Fruit fly (Drosophila melanogaster) whole organism, embryonic: Measurements from ENCODE around the gene Gmppb.

ENCODE experiments used
- Aef1 ChIP-seq: fragments of 200-800 bp; sonication (Bioruptor generic); IDR thresholded peaks from 3 replicates; pipeline ENCODE4 v1.3.6; 2022; ENCODE audit warnings: missing biosample characterization, missing genetic modification characterization
- B-H2 ChIP-seq: fragments of 200-800 bp; sonication (Bioruptor generic); optimal IDR thresholded peaks from 2 replicates; lab custom pipeline; 2018; ENCODE audit warnings: missing biosample characterization, mild to moderate bottlenecking, missing genetic modification characterization
- CG10321 ChIP-seq: fragments of 200-800 bp; sonication (Bioruptor generic); IDR thresholded peaks from 2 replicates; pipeline ENCODE4 v1.3.6; 2022; ENCODE audit warnings: missing biosample characterization, missing genetic modification characterization
- CG10959 ChIP-seq: fragments of 200-800 bp; sonication (Bioruptor generic); IDR thresholded peaks from 2 replicates; pipeline ENCODE4 v1.3.6; 2022; ENCODE audit warnings: missing biosample characterization, missing genetic modification characterization
- CG11504 ChIP-seq: fragments of 200-800 bp; sonication (Bioruptor generic); optimal IDR thresholded peaks from 3 replicates; lab custom pipeline; 2019; ENCODE audit warnings: missing biosample characterization, mild to moderate bottlenecking, missing genetic modification characterization, moderate library complexity
- CG12391 ChIP-seq: fragments of 200-800 bp; sonication (Bioruptor generic); optimal IDR thresholded peaks from 3 replicates; lab custom pipeline; 2018; ENCODE audit warnings: missing biosample characterization, mild to moderate bottlenecking, missing genetic modification characterization, moderate library complexity
- CG15269 ChIP-seq: fragments of 200-800 bp; sonication (Bioruptor generic); optimal IDR thresholded peaks from 2 replicates; lab custom pipeline; 2018; ENCODE audit warnings: missing biosample characterization, mild to moderate bottlenecking, missing genetic modification characterization, moderate library complexity
- CG15479 ChIP-seq: fragments of 200-800 bp; sonication (Bioruptor generic); optimal IDR thresholded peaks from 3 replicates; lab custom pipeline; 2019; ENCODE audit warnings: missing biosample characterization, mild to moderate bottlenecking, missing genetic modification characterization, moderate library complexity
- CG17359 ChIP-seq: fragments of 200-800 bp; sonication (Bioruptor generic); optimal IDR thresholded peaks from 3 replicates; lab custom pipeline; 2018; ENCODE audit warnings: missing biosample characterization, mild to moderate bottlenecking, missing genetic modification characterization, moderate library complexity
- CG2120 ChIP-seq: fragments of 200-800 bp; sonication (Bioruptor generic); optimal IDR thresholded peaks from 3 replicates; lab custom pipeline; 2016; ENCODE audit warnings: missing biosample characterization, missing genetic modification characterization
- CG3847 ChIP-seq: fragments of 200-800 bp; sonication (Bioruptor generic); IDR thresholded peaks from 2 replicates; pipeline ENCODE4 v1.3.6; 2022; ENCODE audit warnings: missing biosample characterization, missing genetic modification characterization
- CG4328 ChIP-seq: fragments of 200-800 bp; sonication (Bioruptor generic); optimal IDR thresholded peaks from 3 replicates; lab custom pipeline; 2017; ENCODE audit warnings: missing biosample characterization, missing genetic modification reagents, missing genetic modification characterization
- CG4854 ChIP-seq: fragments of 200-800 bp; sonication (Bioruptor generic); optimal IDR thresholded peaks from 2 replicates; lab custom pipeline; 2016; ENCODE audit warnings: missing biosample characterization, missing genetic modification characterization, inconsistent platforms
- CG5953 ChIP-seq: fragments of 200-800 bp; sonication (Bioruptor generic); IDR thresholded peaks from 2 replicates; pipeline ENCODE4 v1.3.6; 2022; ENCODE audit warnings: missing biosample characterization, missing genetic modification characterization
- CG6254 ChIP-seq: fragments of 200-800 bp; sonication (Bioruptor generic); optimal IDR thresholded peaks from 3 replicates; lab custom pipeline; 2017; ENCODE audit warnings: mild to moderate bottlenecking, missing biosample characterization, missing genetic modification reagents, missing genetic modification characterization
- CG6272 ChIP-seq: fragments of 200-800 bp; sonication (Bioruptor generic); IDR thresholded peaks from 2 replicates; pipeline ENCODE4 v1.3.6; 2022; ENCODE audit warnings: missing biosample characterization, missing genetic modification characterization
- CG6765 ChIP-seq: fragments of 200-800 bp; sonication (Bioruptor generic); optimal IDR thresholded peaks from 3 replicates; lab custom pipeline; 2017; ENCODE audit warnings: missing biosample characterization, mild to moderate bottlenecking, missing genetic modification characterization
- CG6813 ChIP-seq: fragments of 200-800 bp; sonication (Bioruptor generic); optimal IDR thresholded peaks from 2 replicates; lab custom pipeline; 2017; ENCODE audit warnings: missing biosample characterization, missing genetic modification characterization, mild to moderate bottlenecking, moderate library complexity, missing genetic modification reagents
- CG9817 ChIP-seq: fragments of 200-800 bp; sonication (Bioruptor generic); optimal IDR thresholded peaks from 2 replicates; lab custom pipeline; 2018; ENCODE audit warnings: missing biosample characterization, mild to moderate bottlenecking, missing genetic modification characterization, moderate library complexity
- CG9876 ChIP-seq: fragments of 200-800 bp; sonication (Bioruptor generic); optimal IDR thresholded peaks from 2 replicates; lab custom pipeline; 2016; ENCODE audit warnings: missing biosample characterization, missing genetic modification characterization
- CHES-1-like ChIP-seq: fragments of 200-800 bp; sonication (Bioruptor generic); optimal IDR thresholded peaks from 2 replicates; lab custom pipeline; 2016; ENCODE audit warnings: missing biosample characterization, missing genetic modification characterization
- Dip2 ChIP-seq: fragments of 200-800 bp; sonication (Bioruptor generic); IDR thresholded peaks from 2 replicates; pipeline ENCODE4 v1.3.6; 2022; ENCODE audit warnings: missing biosample characterization, missing genetic modification characterization
- HLH4C ChIP-seq: fragments of 200-800 bp; sonication (Bioruptor generic); IDR thresholded peaks from 3 replicates; pipeline ENCODE4 v1.3.6; 2022; ENCODE audit warnings: missing biosample characterization, missing genetic modification characterization; ENCODE audit not compliant: partially characterized antibody
- HmgD ChIP-seq: fragments of 200-800 bp; sonication (Bioruptor generic); optimal IDR thresholded peaks from 3 replicates; lab custom pipeline; 2016; ENCODE audit warnings: missing biosample characterization, missing genetic modification characterization
- Hmr ChIP-seq: fragments of 200-800 bp; sonication (Bioruptor generic); optimal IDR thresholded peaks from 3 replicates; lab custom pipeline; 2017; ENCODE audit warnings: mild to moderate bottlenecking, missing biosample characterization, missing genetic modification reagents, missing genetic modification characterization
- Lim3 ChIP-seq: fragments of 200-800 bp; sonication (Bioruptor generic); IDR thresholded peaks from 2 replicates; pipeline ENCODE4 v1.3.6; 2022; ENCODE audit warnings: missing biosample characterization, missing genetic modification characterization
- Ptx1 ChIP-seq: fragments of 200-800 bp; sonication (Bioruptor generic); IDR thresholded peaks from 2 replicates; pipeline ENCODE4 v1.3.6; 2022; ENCODE audit warnings: missing biosample characterization, missing genetic modification characterization
- Sin3A ChIP-seq: fragments of >200 bp; optimal IDR thresholded peaks from 2 replicates; lab custom pipeline; 2018
- cg ChIP-seq: fragments of 200-800 bp; sonication (Bioruptor generic); optimal IDR thresholded peaks from 3 replicates; lab custom pipeline; 2019; ENCODE audit warnings: missing biosample characterization, mild to moderate bottlenecking, missing genetic modification characterization, moderate library complexity
- chn ChIP-seq: fragments of 200-800 bp; sonication (Bioruptor generic); optimal IDR thresholded peaks from 2 replicates; lab custom pipeline; 2016; ENCODE audit warnings: missing biosample characterization, missing genetic modification characterization
- da ChIP-seq: fragments of 200-800 bp; sonication (Bioruptor generic); optimal IDR thresholded peaks from 2 replicates; lab custom pipeline; 2016; ENCODE audit warnings: missing biosample characterization, missing genetic modification characterization
- gce ChIP-seq: fragments of 200-800 bp; sonication (Bioruptor generic); IDR thresholded peaks from 3 replicates; pipeline ENCODE4 v1.3.6; 2022; ENCODE audit warnings: missing biosample characterization, missing genetic modification characterization
- gcm ChIP-seq: fragments of 200-800 bp; sonication (Bioruptor generic); optimal IDR thresholded peaks from 2 replicates; lab custom pipeline; 2019; ENCODE audit warnings: missing biosample characterization, mild to moderate bottlenecking, missing genetic modification characterization, moderate library complexity
- gsb-n ChIP-seq: fragments of 200-800 bp; sonication (Bioruptor generic); optimal IDR thresholded peaks from 3 replicates; lab custom pipeline; 2018; ENCODE audit warnings: missing biosample characterization, mild to moderate bottlenecking, missing genetic modification characterization
- her ChIP-seq: fragments of 200-800 bp; sonication (Bioruptor generic); optimal IDR thresholded peaks from 2 replicates; lab custom pipeline; 2016; ENCODE audit warnings: missing biosample characterization, missing genetic modification characterization
- kni ChIP-seq: fragments of 200-800 bp; sonication (Bioruptor generic); optimal IDR thresholded peaks from 3 replicates; lab custom pipeline; 2017; ENCODE audit warnings: mild to moderate bottlenecking, missing biosample characterization, missing genetic modification reagents, missing genetic modification characterization
- lov ChIP-seq, 2 experiments: fragments of 200-800 bp in 1 of 2; fragments of >200 bp in 1 of 2; sonication (Bioruptor generic) in 1 of 2; IDR thresholded peaks in 1 of 2; optimal IDR thresholded peaks in 1 of 2; 2 replicates in 1 of 2; 3 replicates in 1 of 2; pipeline versions ENCODE4 v1.3.6 to Lab custom; 2017 to 2022; ENCODE audit warnings: missing biosample characterization in 1 of 2, missing genetic modification characterization in 1 of 2
- mld ChIP-seq: fragments of 200-800 bp; sonication (Bioruptor generic); IDR thresholded peaks from 3 replicates; pipeline ENCODE4 v1.3.6; 2022; ENCODE audit warnings: missing biosample characterization, missing genetic modification characterization; ENCODE audit not compliant: partially characterized antibody
- oc ChIP-seq: fragments of 200-800 bp; sonication (Bioruptor generic); optimal IDR thresholded peaks from 2 replicates; lab custom pipeline; 2018; ENCODE audit warnings: missing biosample characterization, mild to moderate bottlenecking, missing genetic modification characterization, moderate library complexity
- onecut ChIP-seq: fragments of 200-800 bp; sonication (Bioruptor generic); IDR thresholded peaks from 2 replicates; pipeline ENCODE4 v1.3.6; 2022; ENCODE audit warnings: missing biosample characterization, missing genetic modification characterization
- otp ChIP-seq: fragments of 200-800 bp; sonication (Bioruptor generic); IDR thresholded peaks from 3 replicates; pipeline ENCODE4, ENCODE4 v1.3.6; 2022; ENCODE audit warnings: missing biosample characterization, missing genetic modification characterization
- phol ChIP-seq: fragments of 200-800 bp; sonication (Bioruptor generic); optimal IDR thresholded peaks from 3 replicates; lab custom pipeline; 2018; ENCODE audit warnings: missing biosample characterization, mild to moderate bottlenecking, missing genetic modification characterization, moderate library complexity
- run ChIP-seq: fragments of 200-800 bp; sonication (Bioruptor generic); optimal IDR thresholded peaks from 3 replicates; lab custom pipeline; 2018; ENCODE audit warnings: missing biosample characterization, mild to moderate bottlenecking, missing genetic modification characterization
- sd ChIP-seq: fragments of 200-800 bp; sonication (Bioruptor generic); optimal IDR thresholded peaks from 3 replicates; lab custom pipeline; 2018; ENCODE audit warnings: missing biosample characterization, mild to moderate bottlenecking, missing genetic modification characterization, moderate library complexity
- seq ChIP-seq: fragments of 200-800 bp; sonication (Bioruptor generic); IDR thresholded peaks from 2 replicates; pipeline ENCODE4 v1.3.6; 2022; ENCODE audit warnings: missing biosample characterization, missing genetic modification characterization
- sim ChIP-seq: fragments of 200-800 bp; sonication (Bioruptor generic); IDR thresholded peaks from 2 replicates; pipeline ENCODE4 v1.3.6; 2022; ENCODE audit warnings: missing biosample characterization, missing genetic modification characterization
- sisA ChIP-seq: fragments of 200-800 bp; sonication (Bioruptor generic); IDR thresholded peaks from 2 replicates; pipeline ENCODE4 v1.3.6; 2022; ENCODE audit warnings: missing biosample characterization, missing genetic modification characterization
- stwl ChIP-seq: fragments of 200-800 bp; sonication (Bioruptor generic); optimal IDR thresholded peaks from 3 replicates; lab custom pipeline; 2018; ENCODE audit warnings: missing biosample characterization, mild to moderate bottlenecking, missing genetic modification characterization, moderate library complexity
- trem ChIP-seq: fragments of 200-800 bp; optimal IDR thresholded peaks from 3 replicates; lab custom pipeline; 2019; ENCODE audit warnings: missing biosample characterization, mild to moderate bottlenecking, missing genetic modification characterization, moderate library complexity
- twi ChIP-seq: fragments of 200-800 bp; optimal IDR thresholded peaks from 2 replicates; lab custom pipeline; 2019; ENCODE audit warnings: missing biosample characterization, mild to moderate bottlenecking, missing genetic modification characterization, moderate library complexity
- zf30C ChIP-seq: fragments of 200-800 bp; sonication (Bioruptor generic); optimal IDR thresholded peaks from 3 replicates; lab custom pipeline; 2018; ENCODE audit warnings: missing biosample characterization, mild to moderate bottlenecking, missing genetic modification characterization

Gene Gmppb

dm6 chr3R:4835315-4835714 is 24.1 kb downstream of the Gmppb start (continued):
- TF ChIP-seq kni (GFP tag; lab: Kevin White, UChicago) (peak; percentile 5), CG11504 (tag; lab: Kevin White, UChicago) (no peak), CG5953 (GFP tag; lab: Robert Waterston, UW) (no peak), otp (GFP tag; lab: Robert Waterston, UW) (0 out of 3 replicates have a peak, but pooled peaks have one; percentile 13), mld (0 out of 3 replicates have a peak, but pooled peaks have one; percentile 10), CG17359 (no peak), CG6765 (GFP tag; lab: Kevin White, UChicago) (no peak), run (no peak), cg (GFP tag; lab: Kevin White, UChicago) (peak; percentile 38), B-H2 (GFP tag; lab: Kevin White, UChicago) (no peak), gce (GFP tag; lab: Robert Waterston, UW) (no peak), CG10959 (GFP tag; lab: Robert Waterston, UW) (no peak), lov (optimal IDR thresholded peaks at IDR 0.05; lab: Kevin White, UChicago) (no peak), lov (GFP tag; IDR thresholded peaks at IDR 0.05; lab: Robert Waterston, UW) (peak; percentile 21; the same call in 1 of the 3 replicates), CG4854 (GFP tag; lab: Kevin White, UChicago) (no peak), her (no peak), CG9876 (no peak), sim (GFP tag; lab: Robert Waterston, UW) (no peak), Ptx1 (GFP tag; lab: Robert Waterston, UW) (no peak), CG9817 (tag; lab: Kevin White, UChicago) (no peak), CG4328 (GFP tag; lab: Kevin White, UChicago) (no peak), oc (tag; lab: Kevin White, UChicago) (peak; percentile 64), zf30C (no peak), CG6813 (GFP tag; lab: Kevin White, UChicago) (no peak), Sin3A (lab: Kevin White, UChicago) (no peak), CG3847 (GFP tag; lab: Robert Waterston, UW) (no peak), da (no peak), CHES-1-like (no peak), HLH4C (GFP tag; lab: Robert Waterston, UW) (0 out of 3 replicates have a peak, but pooled peaks have one; percentile 28), sisA (GFP tag; lab: Robert Waterston, UW) (no peak), CG6272 (GFP tag; lab: Robert Waterston, UW) (no peak), Aef1 (GFP tag; lab: Robert Waterston, UW) (peak; percentile 74), CG12391 (no peak), CG15479 (GFP tag; lab: Kevin White, UChicago) (peak; percentile 49), onecut (GFP tag; lab: Robert Waterston, UW) (no peak), Lim3 (GFP tag; lab: Robert Waterston, UW) (no peak), stwl (tag; lab: Kevin White, UChicago) (no peak), Dip2 (no peak), gcm (GFP tag; lab: Kevin White, UChicago) (peak; percentile 0), CG2120 (GFP tag; lab: Kevin White, UChicago) (no peak), trem (peak; percentile 77), sd (peak; percentile 77), CG10321 (peak; percentile 99), HmgD (GFP tag; lab: Kevin White, UChicago) (peak; percentile 24), seq (GFP tag; lab: Robert Waterston, UW) (0 out of 2 replicates have a peak, but pooled peaks have one; percentile 20), twi (tag; lab: Kevin White, UChicago) (peak; percentile 54), Hmr (GFP tag; lab: Kevin White, UChicago) (no peak), CG15269 (tag; lab: Kevin White, UChicago) (no peak), gsb-n (tag; lab: Kevin White, UChicago) (peak; percentile 16), phol (tag; lab: Kevin White, UChicago) (peak; percentile 54), CG6254 (no peak), chn (GFP tag; lab: Kevin White, UChicago) (peak; percentile 42)
